Fruit fly (Drosophila melanogaster): Measurements from ENCODE around the gene CG14742.

- TF ChIP-seq insv (optimal IDR thresholded peaks at IDR 0.05) (no peak), h (optimal IDR thresholded peaks at IDR 0.05) (no peak), psq (optimal IDR thresholded peaks at IDR 0.05) (no peak)
Observed at dm6 chr3R:12194911-12195310, 19.4 kb upstream of the CG14742 start, which contains the start of the genes eIF3d2 and CG43450.
